Fruit fly (Drosophila melanogaster) whole organism, embryonic: ENCODE results near the gene CG14195.
A peak's percentile ranks its signal among the peaks of the same experiment; 100 is the strongest.

Source experiments
- Abd-B ChIP-seq: fragments of 200-800 bp; sonication (Bioruptor generic); optimal IDR thresholded peaks from 2 replicates; lab custom pipeline; 2018; ENCODE audit warnings: missing biosample characterization, mild to moderate bottlenecking, missing genetic modification characterization, moderate library complexity
- Antp ChIP-seq: fragments of 200-800 bp; sonication (Bioruptor generic); optimal IDR thresholded peaks from 3 replicates; lab custom pipeline; 2016; ENCODE audit warnings: missing biosample characterization, missing genetic modification characterization
- Bdp1 ChIP-seq: fragments of 200-800 bp; sonication (Bioruptor generic); optimal IDR thresholded peaks from 3 replicates; lab custom pipeline; 2016; ENCODE audit warnings: missing biosample characterization, missing genetic modification characterization
- CG11504 ChIP-seq: fragments of 200-800 bp; sonication (Bioruptor generic); optimal IDR thresholded peaks from 3 replicates; lab custom pipeline; 2019; ENCODE audit warnings: missing biosample characterization, mild to moderate bottlenecking, missing genetic modification characterization, moderate library complexity
- CG12769 ChIP-seq: fragments of 200-800 bp; sonication (Bioruptor generic); optimal IDR thresholded peaks from 2 replicates; lab custom pipeline; 2019; ENCODE audit warnings: missing biosample characterization, mild to moderate bottlenecking, missing genetic modification characterization, moderate library complexity
- CG13775 ChIP-seq: fragments of 200-800 bp; sonication (Bioruptor generic); optimal IDR thresholded peaks from 3 replicates; lab custom pipeline; 2017; ENCODE audit warnings: missing biosample characterization, mild to moderate bottlenecking, missing genetic modification characterization
- CG13894 ChIP-seq: fragments of 200-800 bp; sonication (Bioruptor generic); optimal IDR thresholded peaks from 3 replicates; lab custom pipeline; 2018; ENCODE audit warnings: missing biosample characterization, mild to moderate bottlenecking, missing genetic modification characterization, moderate library complexity
- CG15514 ChIP-seq: fragments of 200-800 bp; sonication (Bioruptor generic); optimal IDR thresholded peaks from 3 replicates; lab custom pipeline; 2017; ENCODE audit warnings: missing biosample characterization, missing genetic modification characterization, mild to moderate bottlenecking, moderate library complexity, missing genetic modification reagents
- CG17385 ChIP-seq: fragments of 200-800 bp; sonication (Bioruptor generic); optimal IDR thresholded peaks from 3 replicates; lab custom pipeline; 2018; ENCODE audit warnings: missing biosample characterization, mild to moderate bottlenecking, missing genetic modification characterization
- CG30403 ChIP-seq: fragments of 200-800 bp; sonication (Bioruptor generic); optimal IDR thresholded peaks from 3 replicates; lab custom pipeline; 2016; ENCODE audit warnings: missing biosample characterization, missing genetic modification characterization
- CG32532 ChIP-seq: fragments of 200-800 bp; sonication (Bioruptor generic); IDR thresholded peaks from 2 replicates; pipeline ENCODE4 v1.3.6; 2022; ENCODE audit warnings: missing biosample characterization, missing genetic modification characterization
- CG3281 ChIP-seq: fragments of 200-800 bp; sonication (Bioruptor generic); optimal IDR thresholded peaks from 3 replicates; lab custom pipeline; 2017; ENCODE audit warnings: missing biosample characterization, mild to moderate bottlenecking, missing genetic modification characterization
- CG3407 ChIP-seq: fragments of 200-800 bp; sonication (Bioruptor generic); optimal IDR thresholded peaks from 2 replicates; lab custom pipeline; 2018; ENCODE audit warnings: missing biosample characterization, mild to moderate bottlenecking, missing genetic modification characterization
- CG5245 ChIP-seq: fragments of 200-800 bp; sonication (Bioruptor generic); optimal IDR thresholded peaks from 3 replicates; lab custom pipeline; 2016; ENCODE audit warnings: missing biosample characterization, missing genetic modification characterization
- CG7839 ChIP-seq: fragments of 200-800 bp; sonication (Bioruptor generic); optimal IDR thresholded peaks from 3 replicates; lab custom pipeline; 2018; ENCODE audit warnings: missing biosample characterization, mild to moderate bottlenecking, missing genetic modification characterization, moderate library complexity
- CG8359 ChIP-seq: fragments of 200-800 bp; sonication (Bioruptor generic); optimal IDR thresholded peaks from 2 replicates; lab custom pipeline; 2017; ENCODE audit warnings: missing biosample characterization, mild to moderate bottlenecking, missing genetic modification characterization, borderline replicate concordance
- CG8478 ChIP-seq: fragments of >200 bp; optimal IDR thresholded peaks from 2 replicates; lab custom pipeline; 2018
- CG9215 ChIP-seq: fragments of 200-800 bp; sonication (Bioruptor generic); IDR thresholded peaks from 2 replicates; pipeline ENCODE4 v1.3.6; 2022; ENCODE audit warnings: missing biosample characterization, missing genetic modification characterization
- CG9817 ChIP-seq: fragments of 200-800 bp; sonication (Bioruptor generic); optimal IDR thresholded peaks from 2 replicates; lab custom pipeline; 2018; ENCODE audit warnings: missing biosample characterization, mild to moderate bottlenecking, missing genetic modification characterization, moderate library complexity
- CG9932 ChIP-seq: fragments of 200-800 bp; sonication (Bioruptor generic); IDR thresholded peaks from 2 replicates; pipeline ENCODE4 v1.3.6; 2022; ENCODE audit warnings: missing biosample characterization, missing genetic modification characterization
- Dip3 ChIP-seq: fragments of 200-800 bp; sonication (Bioruptor generic); optimal IDR thresholded peaks from 3 replicates; lab custom pipeline; 2016; ENCODE audit warnings: missing biosample characterization, missing genetic modification characterization
- E2f1 ChIP-seq: fragments of 200-800 bp; sonication (Bioruptor generic); IDR thresholded peaks from 2 replicates; pipeline ENCODE4 v1.3.6; 2022; ENCODE audit warnings: missing biosample characterization, missing genetic modification characterization
- Ets65A ChIP-seq: fragments of 200-800 bp; sonication (Bioruptor generic); peaks from one replicate; lab custom pipeline; 2016; ENCODE audit warnings: missing biosample characterization, missing genetic modification characterization
- HLHmδ ChIP-seq: fragments of 200-800 bp; sonication (Bioruptor generic); optimal IDR thresholded peaks from 2 replicates; lab custom pipeline; 2018; ENCODE audit warnings: missing biosample characterization, mild to moderate bottlenecking, missing genetic modification characterization, moderate library complexity
- Hr78 ChIP-seq, 2 experiments: fragments of 200-800 bp in 1 of 2; fragments of >200 bp in 1 of 2; sonication (Bioruptor generic) in 1 of 2; optimal IDR thresholded peaks; 2 replicates each; lab custom pipeline; 2017 to 2019; ENCODE audit warnings: missing biosample characterization in 2 of 2, missing genetic modification characterization in 2 of 2, mild to moderate bottlenecking in 1 of 2, moderate library complexity in 1 of 2
- Max ChIP-seq: fragments of 200-800 bp; sonication (Bioruptor generic); optimal IDR thresholded peaks from 2 replicates; lab custom pipeline; 2016; ENCODE audit warnings: missing biosample characterization, mild to moderate bottlenecking, missing genetic modification characterization
- Poxn ChIP-seq: fragments of 200-800 bp; sonication (Bioruptor generic); IDR thresholded peaks from 2 replicates; pipeline ENCODE4 v1.3.6; 2022; ENCODE audit warnings: missing biosample characterization, missing genetic modification characterization
- Spps ChIP-seq: fragments of 200-800 bp; sonication (Bioruptor generic); optimal IDR thresholded peaks from 2 replicates; lab custom pipeline; 2018; ENCODE audit warnings: missing biosample characterization, mild to moderate bottlenecking, missing genetic modification characterization
- ase ChIP-seq: fragments of 200-800 bp; sonication (Bioruptor generic); IDR thresholded peaks from 3 replicates; pipeline ENCODE4 v1.3.6; 2022; ENCODE audit warnings: missing biosample characterization, missing genetic modification characterization
- ato ChIP-seq: fragments of 200-800 bp; sonication (Bioruptor generic); IDR thresholded peaks from 2 replicates; pipeline ENCODE4 v1.3.6; 2022; ENCODE audit warnings: missing biosample characterization, missing genetic modification characterization; ENCODE audit not compliant: partially characterized antibody
- chif ChIP-seq, 2 experiments: fragments of 200-800 bp; sonication (Bioruptor generic); optimal IDR thresholded peaks; 3 replicates each; lab custom pipeline; 2016; ENCODE audit warnings: missing biosample characterization in 2 of 2, missing genetic modification characterization in 2 of 2
- chinmo ChIP-seq: fragments of 200-800 bp; sonication (Bioruptor generic); IDR thresholded peaks from 4 replicates; pipeline ENCODE4 v1.3.6; 2022; ENCODE audit warnings: missing biosample characterization, missing genetic modification characterization; ENCODE audit not compliant: partially characterized antibody
- ci ChIP-seq: fragments of 200-800 bp; sonication (Bioruptor generic); IDR thresholded peaks from 3 replicates; pipeline ENCODE4 v1.3.6; 2022; ENCODE audit warnings: missing biosample characterization, missing genetic modification characterization
- crol ChIP-seq: fragments of 200-800 bp; sonication (Bioruptor generic); IDR thresholded peaks from 2 replicates; pipeline ENCODE4 v1.3.6; 2022; ENCODE audit warnings: missing biosample characterization, missing genetic modification characterization
- cwo ChIP-seq: fragments of 200-800 bp; sonication (Bioruptor generic); optimal IDR thresholded peaks from 3 replicates; lab custom pipeline; 2017; ENCODE audit warnings: missing biosample characterization, missing genetic modification characterization, mild to moderate bottlenecking, moderate library complexity, missing genetic modification reagents
- dati ChIP-seq: fragments of 200-800 bp; sonication (Bioruptor generic); IDR thresholded peaks from 2 replicates; pipeline ENCODE4 v1.3.6; 2022; ENCODE audit warnings: missing biosample characterization, missing genetic modification characterization
- dpn ChIP-seq, 2 experiments: fragments of 200-800 bp; sonication (Bioruptor generic); optimal IDR thresholded peaks; 3 replicates each; lab custom pipeline; 2016; ENCODE audit warnings: missing biosample characterization in 2 of 2, missing genetic modification characterization in 2 of 2
- dysf ChIP-seq: fragments of 200-800 bp; sonication (Bioruptor generic); IDR thresholded peaks from 3 replicates; pipeline ENCODE4 v1.3.6; 2022; ENCODE audit warnings: missing biosample characterization, missing genetic modification characterization
- ham ChIP-seq: fragments of 200-800 bp; sonication (Bioruptor generic); IDR thresholded peaks from 2 replicates; pipeline ENCODE4 v1.3.6; 2022; ENCODE audit warnings: missing biosample characterization, missing genetic modification characterization
- ind ChIP-seq: fragments of 200-800 bp; sonication (Bioruptor generic); optimal IDR thresholded peaks from 3 replicates; lab custom pipeline; 2016; ENCODE audit warnings: missing biosample characterization, missing genetic modification characterization
- lab ChIP-seq: fragments of 200-800 bp; sonication (Bioruptor generic); optimal IDR thresholded peaks from 3 replicates; lab custom pipeline; 2017; ENCODE audit warnings: missing biosample characterization, missing genetic modification characterization, mild to moderate bottlenecking, moderate library complexity, missing genetic modification reagents
- nom ChIP-seq: fragments of 200-800 bp; sonication (Bioruptor generic); optimal IDR thresholded peaks from 2 replicates; lab custom pipeline; 2017; ENCODE audit warnings: missing biosample characterization, missing genetic modification characterization, mild to moderate bottlenecking, moderate library complexity, missing genetic modification reagents
- ro ChIP-seq: fragments of 200-800 bp; sonication (Bioruptor generic); IDR thresholded peaks from 2 replicates; pipeline ENCODE4 v1.3.6; 2022; ENCODE audit warnings: missing biosample characterization, missing genetic modification characterization
- sd ChIP-seq: fragments of 200-800 bp; sonication (Bioruptor generic); optimal IDR thresholded peaks from 3 replicates; lab custom pipeline; 2018; ENCODE audit warnings: missing biosample characterization, mild to moderate bottlenecking, missing genetic modification characterization, moderate library complexity
- sens-2 ChIP-seq: fragments of 200-800 bp; sonication (Bioruptor generic); IDR thresholded peaks from 2 replicates; pipeline ENCODE4 v1.3.6; 2022; ENCODE audit warnings: missing biosample characterization, missing genetic modification characterization
- so ChIP-seq: fragments of 200-800 bp; sonication (Bioruptor generic); IDR thresholded peaks from 3 replicates; pipeline ENCODE4 v1.3.6; 2022; ENCODE audit warnings: missing biosample characterization, missing genetic modification characterization
- zfh1 ChIP-seq: fragments of 200-800 bp; sonication (Bioruptor generic); IDR thresholded peaks from 3 replicates; pipeline ENCODE4 v1.3.6; 2022; ENCODE audit warnings: missing biosample characterization, missing genetic modification characterization

The CG14195 gene

dm6 chrX:19172955-19173354 lies 38.9 kb downstream of the CG14195 start (continued):
- TF ChIP-seq Abd-B (GFP tag; lab: Kevin White, UChicago) (peak; percentile 1), Spps (tag; lab: Kevin White, UChicago) (no peak), Dip3 (GFP tag; lab: Kevin White, UChicago) (no peak), CG7839 (tag; lab: Kevin White, UChicago) (peak; percentile 11), ato (GFP tag; lab: Robert Waterston, UW) (no peak), CG13894 (no peak), zfh1 (0 out of 3 replicates have a peak, but pooled peaks have one; percentile 18), so (GFP tag; lab: Robert Waterston, UW) (0 out of 3 replicates have a peak, but pooled peaks have one; percentile 26), ham (no peak), CG17385 (GFP tag; lab: Kevin White, UChicago) (peak; percentile 5), Bdp1 (no peak), ro (GFP tag; lab: Robert Waterston, UW) (no peak), ind (GFP tag; lab: Kevin White, UChicago) (peak; percentile 27), CG5245 (GFP tag; lab: Kevin White, UChicago) (peak; percentile 14), Antp (peak; percentile 19), dysf (GFP tag; lab: Robert Waterston, UW) (0 out of 3 replicates have a peak, but pooled peaks have one; percentile 36), Ets65A (peak; percentile 30), CG12769 (tag; lab: Kevin White, UChicago) (peak; percentile 3), dpn (GFP tag; optimal IDR thresholded peaks at IDR 0.05; lab: Kevin White, UChicago) (peak; percentile 3 to 14), chif (GFP tag; optimal IDR thresholded peaks at IDR 0.05; lab: Kevin White, UChicago) (peak; percentile 17 to 57), dati (GFP tag; lab: Robert Waterston, UW) (no peak), E2f1 (GFP tag; lab: Robert Waterston, UW) (0 out of 2 replicates have a peak, but pooled peaks have one; percentile 6), CG13775 (GFP tag; lab: Kevin White, UChicago) (no peak), CG11504 (tag; lab: Kevin White, UChicago) (peak; percentile 35), sens-2 (GFP tag; lab: Robert Waterston, UW) (no peak), Max (GFP tag; lab: Kevin White, UChicago) (no peak), CG30403 (GFP tag; lab: Kevin White, UChicago) (peak; percentile 12), CG3281 (GFP tag; lab: Kevin White, UChicago) (no peak), CG32532 (no peak), cwo (GFP tag; lab: Kevin White, UChicago) (no peak)

- TF ChIP-seq CG8359 (GFP tag; lab: Kevin White, UChicago) (peak; percentile 17), CG30403 (GFP tag; lab: Kevin White, UChicago) (no peak), Poxn (no peak), lab (GFP tag; lab: Kevin White, UChicago) (no peak), Hr78 (GFP tag; optimal IDR thresholded peaks at IDR 0.05; lab: Kevin White, UChicago) (peak in 1 of 2 experiments; percentile 37), CG15514 (GFP tag; lab: Kevin White, UChicago) (no peak), chinmo (GFP tag; lab: Robert Waterston, UW) (peak; percentile 83), CG12769 (tag; lab: Kevin White, UChicago) (peak; percentile 19), ci (GFP tag; lab: Robert Waterston, UW) (no peak), CG9215 (GFP tag; lab: Robert Waterston, UW) (no peak), CG9817 (tag; lab: Kevin White, UChicago) (no peak), CG9932 (no peak), nom (GFP tag; lab: Kevin White, UChicago) (no peak), crol (GFP tag; lab: Robert Waterston, UW) (peak; percentile 62), HLHmδ (GFP tag; lab: Kevin White, UChicago) (no peak), sd (tag; lab: Kevin White, UChicago) (peak; percentile 71), ase (no peak), CG3407 (GFP tag; lab: Kevin White, UChicago) (no peak), CG8478 (lab: Kevin White, UChicago) (no peak)
Measured at dm6 chrX:19171926-19172325, 40.0 kb downstream of the CG14195 start.
